Fruit fly (Drosophila melanogaster) whole organism, embryonic: ENCODE results near the gene CG18302.

ENCODE experiments used
- Adf1 ChIP-seq: fragments of 200-800 bp; sonication (Bioruptor generic); IDR thresholded peaks from 2 replicates; pipeline ENCODE4 v1.3.6; 2022; ENCODE audit warnings: missing biosample characterization, missing genetic modification characterization
- Awh ChIP-seq: fragments of 200-800 bp; sonication (Bioruptor generic); IDR thresholded peaks from 2 replicates; pipeline ENCODE4, ENCODE4 v1.3.6; 2022; ENCODE audit warnings: missing biosample characterization, missing genetic modification characterization
- CG1024 ChIP-seq: fragments of 200-800 bp; sonication (Bioruptor generic); IDR thresholded peaks from 2 replicates; pipeline ENCODE4 v1.3.6; 2022; ENCODE audit warnings: missing biosample characterization, missing genetic modification characterization
- CG10321 ChIP-seq: fragments of 200-800 bp; sonication (Bioruptor generic); IDR thresholded peaks from 2 replicates; pipeline ENCODE4 v1.3.6; 2022; ENCODE audit warnings: missing biosample characterization, missing genetic modification characterization
- CG15601 ChIP-seq: fragments of 200-800 bp; sonication (Bioruptor generic); optimal IDR thresholded peaks from 3 replicates; lab custom pipeline; 2019; ENCODE audit warnings: missing biosample characterization, mild to moderate bottlenecking, missing genetic modification characterization, moderate library complexity
- CG1602 ChIP-seq: fragments of 200-800 bp; sonication (Bioruptor generic); optimal IDR thresholded peaks from 3 replicates; lab custom pipeline; 2016; ENCODE audit warnings: missing biosample characterization, missing genetic modification characterization
- CG1603 ChIP-seq: fragments of 200-800 bp; sonication (Bioruptor generic); optimal IDR thresholded peaks from 2 replicates; lab custom pipeline; 2019; ENCODE audit warnings: missing biosample characterization, mild to moderate bottlenecking, missing genetic modification characterization, moderate library complexity
- CG17186 ChIP-seq: fragments of 200-800 bp; sonication (Bioruptor generic); optimal IDR thresholded peaks from 3 replicates; lab custom pipeline; 2017; ENCODE audit warnings: missing biosample characterization, missing genetic modification reagents, missing genetic modification characterization
- CG17829 ChIP-seq: fragments of 200-800 bp; optimal IDR thresholded peaks from 2 replicates; lab custom pipeline; 2019; ENCODE audit warnings: missing biosample characterization, mild to moderate bottlenecking, missing genetic modification characterization, moderate library complexity
- CG17912 ChIP-seq: fragments of 200-800 bp; sonication (Bioruptor generic); optimal IDR thresholded peaks from 2 replicates; lab custom pipeline; 2018; ENCODE audit warnings: missing biosample characterization, mild to moderate bottlenecking, missing genetic modification characterization
- CG2199 ChIP-seq: fragments of 200-800 bp; sonication (Bioruptor generic); IDR thresholded peaks from 3 replicates; pipeline ENCODE4 v1.3.6; 2022; ENCODE audit warnings: missing biosample characterization, missing genetic modification characterization
- CG2678 ChIP-seq: fragments of 200-800 bp; sonication (Bioruptor generic); optimal IDR thresholded peaks from 3 replicates; lab custom pipeline; 2019; ENCODE audit warnings: missing biosample characterization, mild to moderate bottlenecking, missing genetic modification characterization, moderate library complexity
- CG2889 ChIP-seq: fragments of 200-800 bp; sonication (Bioruptor generic); IDR thresholded peaks from 3 replicates; pipeline ENCODE4 v1.3.6; 2022; ENCODE audit warnings: missing biosample characterization, missing genetic modification characterization
- CG3407 ChIP-seq: fragments of 200-800 bp; sonication (Bioruptor generic); optimal IDR thresholded peaks from 2 replicates; lab custom pipeline; 2018; ENCODE audit warnings: missing biosample characterization, mild to moderate bottlenecking, missing genetic modification characterization
- CG6765 ChIP-seq: fragments of 200-800 bp; sonication (Bioruptor generic); optimal IDR thresholded peaks from 3 replicates; lab custom pipeline; 2017; ENCODE audit warnings: missing biosample characterization, mild to moderate bottlenecking, missing genetic modification characterization
- CG7928 ChIP-seq: fragments of 200-800 bp; sonication (Bioruptor generic); optimal IDR thresholded peaks from 2 replicates; lab custom pipeline; 2017; ENCODE audit warnings: missing biosample characterization, mild to moderate bottlenecking, missing genetic modification characterization
- CG8478 ChIP-seq: fragments of >200 bp; optimal IDR thresholded peaks from 2 replicates; lab custom pipeline; 2018
- CG9609 ChIP-seq: fragments of 200-800 bp; sonication (Bioruptor generic); optimal IDR thresholded peaks from 3 replicates; lab custom pipeline; 2016; ENCODE audit warnings: missing biosample characterization, missing genetic modification characterization
- Deaf1 ChIP-seq: fragments of 200-800 bp; optimal IDR thresholded peaks from 3 replicates; lab custom pipeline; 2019; ENCODE audit warnings: missing biosample characterization, mild to moderate bottlenecking, missing genetic modification characterization, moderate library complexity
- Eip74EF ChIP-seq, 2 experiments: fragments of 200-800 bp in 1 of 2; fragments of >200 bp in 1 of 2; sonication (Bioruptor generic) in 1 of 2; optimal IDR thresholded peaks; 2 replicates each; lab custom pipeline; 2017 to 2019; ENCODE audit warnings: missing biosample characterization in 2 of 2, missing genetic modification characterization in 2 of 2, mild to moderate bottlenecking in 1 of 2, moderate library complexity in 1 of 2
- Elba2 ChIP-seq: fragments of 200-800 bp; sonication (Bioruptor generic); optimal IDR thresholded peaks from 3 replicates; lab custom pipeline; 2016; ENCODE audit warnings: missing biosample characterization, missing genetic modification characterization
- Ets65A ChIP-seq: fragments of 200-800 bp; sonication (Bioruptor generic); peaks from one replicate; lab custom pipeline; 2016; ENCODE audit warnings: missing biosample characterization, missing genetic modification characterization
- HmgD ChIP-seq: fragments of 200-800 bp; sonication (Bioruptor generic); optimal IDR thresholded peaks from 3 replicates; lab custom pipeline; 2016; ENCODE audit warnings: missing biosample characterization, missing genetic modification characterization
- NfI ChIP-seq: fragments of 200-800 bp; sonication (Bioruptor generic); optimal IDR thresholded peaks from 3 replicates; lab custom pipeline; 2018; ENCODE audit warnings: missing biosample characterization, mild to moderate bottlenecking, missing genetic modification characterization, moderate library complexity
- Ravus ChIP-seq: fragments of 200-800 bp; sonication (Bioruptor generic); IDR thresholded peaks from 2 replicates; pipeline ENCODE4 v1.3.6; 2022; ENCODE audit warnings: missing biosample characterization, missing genetic modification characterization
- Scr ChIP-seq: fragments of 200-800 bp; sonication (Bioruptor generic); IDR thresholded peaks from 2 replicates; pipeline ENCODE4 v1.3.6; 2022; ENCODE audit warnings: missing biosample characterization, missing genetic modification characterization; ENCODE audit not compliant: partially characterized antibody
- Side ChIP-seq: fragments of 200-800 bp; sonication (Bioruptor generic); optimal IDR thresholded peaks from 2 replicates; lab custom pipeline; 2016; ENCODE audit warnings: missing biosample characterization, missing genetic modification characterization
- Sry-δ ChIP-seq: fragments of 200-800 bp; sonication (Bioruptor generic); optimal IDR thresholded peaks from 2 replicates; lab custom pipeline; 2016; ENCODE audit warnings: missing biosample characterization, missing genetic modification characterization
- amos ChIP-seq: fragments of 200-800 bp; sonication (Bioruptor generic); IDR thresholded peaks from 2 replicates; pipeline ENCODE4 v1.3.6; 2022; ENCODE audit warnings: missing biosample characterization, missing genetic modification characterization; ENCODE audit not compliant: partially characterized antibody
- bigmax ChIP-seq: fragments of 200-800 bp; sonication (Bioruptor generic); optimal IDR thresholded peaks from 2 replicates; lab custom pipeline; 2018; ENCODE audit warnings: missing biosample characterization, mild to moderate bottlenecking, missing genetic modification characterization
- caup ChIP-seq: fragments of 200-800 bp; sonication (Bioruptor generic); optimal IDR thresholded peaks from 3 replicates; lab custom pipeline; 2017; ENCODE audit warnings: missing biosample characterization, mild to moderate bottlenecking, missing genetic modification characterization, moderate library complexity; ENCODE audit not compliant: severe bottlenecking
- danr ChIP-seq: fragments of 200-800 bp; sonication (Bioruptor generic); IDR thresholded peaks from 2 replicates; pipeline ENCODE4 v1.3.6; 2022; ENCODE audit warnings: missing biosample characterization, missing genetic modification characterization
- dpn ChIP-seq, 2 experiments: fragments of 200-800 bp; sonication (Bioruptor generic); optimal IDR thresholded peaks; 3 replicates each; lab custom pipeline; 2016; ENCODE audit warnings: missing biosample characterization in 2 of 2, missing genetic modification characterization in 2 of 2
- ind ChIP-seq: fragments of 200-800 bp; sonication (Bioruptor generic); optimal IDR thresholded peaks from 3 replicates; lab custom pipeline; 2016; ENCODE audit warnings: missing biosample characterization, missing genetic modification characterization
- insv ChIP-seq, 2 experiments: fragments of 200-800 bp; sonication (Bioruptor generic); optimal IDR thresholded peaks; 3 replicates each; lab custom pipeline; 2016 to 2018; ENCODE audit warnings: missing biosample characterization in 2 of 2, missing genetic modification characterization in 2 of 2
- nerfin-1 ChIP-seq: fragments of 200-800 bp; sonication (Bioruptor generic); optimal IDR thresholded peaks from 3 replicates; lab custom pipeline; 2019; ENCODE audit warnings: missing biosample characterization, mild to moderate bottlenecking, missing genetic modification characterization, moderate library complexity
- peb ChIP-seq: fragments of 200-800 bp; sonication (Bioruptor generic); IDR thresholded peaks from 2 replicates; pipeline ENCODE4 v1.3.6; 2022; ENCODE audit warnings: missing biosample characterization, missing genetic modification characterization
- pros ChIP-seq: fragments of 200-800 bp; sonication (Bioruptor generic); optimal IDR thresholded peaks from 3 replicates; lab custom pipeline; 2019; ENCODE audit warnings: missing biosample characterization, mild to moderate bottlenecking, missing genetic modification characterization, moderate library complexity
- pum ChIP-seq: fragments of 200-800 bp; sonication (Bioruptor generic); optimal IDR thresholded peaks from 2 replicates; lab custom pipeline; 2016; ENCODE audit warnings: missing biosample characterization, missing genetic modification characterization
- shn ChIP-seq: fragments of 200-800 bp; sonication (Bioruptor generic); optimal IDR thresholded peaks from 3 replicates; lab custom pipeline; 2016; ENCODE audit warnings: missing biosample characterization, missing genetic modification characterization
- sna ChIP-seq: fragments of 200-800 bp; sonication (Bioruptor generic); IDR thresholded peaks from 2 replicates; pipeline ENCODE4 v1.3.6; 2022; ENCODE audit warnings: missing biosample characterization, missing genetic modification characterization; ENCODE audit not compliant: partially characterized antibody
- tll ChIP-seq, 2 experiments: fragments of 200-800 bp in 1 of 2; fragments of >200 bp in 1 of 2; sonication (Bioruptor generic) in 1 of 2; optimal IDR thresholded peaks; 2 replicates each; lab custom pipeline; 2017 to 2019; ENCODE audit warnings: missing biosample characterization in 2 of 2, missing genetic modification characterization in 2 of 2, mild to moderate bottlenecking in 1 of 2, moderate library complexity in 1 of 2
- toy ChIP-seq: fragments of 200-800 bp; sonication (Bioruptor generic); IDR thresholded peaks from 2 replicates; pipeline ENCODE4 v1.3.6; 2022; ENCODE audit warnings: missing biosample characterization, missing genetic modification characterization
- trh ChIP-seq: fragments of 200-800 bp; sonication (Bioruptor generic); optimal IDR thresholded peaks from 2 replicates; lab custom pipeline; 2016; ENCODE audit warnings: missing biosample characterization, missing genetic modification characterization
- twi ChIP-seq: fragments of 200-800 bp; optimal IDR thresholded peaks from 2 replicates; lab custom pipeline; 2019; ENCODE audit warnings: missing biosample characterization, mild to moderate bottlenecking, missing genetic modification characterization, moderate library complexity
- unc-4 ChIP-seq: fragments of 200-800 bp; sonication (Bioruptor generic); IDR thresholded peaks from 2 replicates; pipeline ENCODE4 v1.3.6; 2022; ENCODE audit warnings: missing biosample characterization, missing genetic modification characterization; ENCODE audit not compliant: partially characterized antibody
- vnd ChIP-seq: fragments of 200-800 bp; sonication (Bioruptor generic); IDR thresholded peaks from 3 replicates; pipeline ENCODE4 v1.3.6; 2022; ENCODE audit warnings: missing biosample characterization, missing genetic modification characterization; ENCODE audit not compliant: partially characterized antibody
- wor ChIP-seq: fragments of 200-800 bp; sonication (Bioruptor generic); IDR thresholded peaks from 2 replicates; pipeline ENCODE4 v1.3.6; 2022; ENCODE audit warnings: missing biosample characterization, missing genetic modification characterization
- z ChIP-seq: fragments of 200-800 bp; sonication (Bioruptor generic); IDR thresholded peaks from 3 replicates; pipeline ENCODE4 v1.3.6; 2022; ENCODE audit warnings: missing biosample characterization, missing genetic modification characterization

CG18302 gene

DNA sequence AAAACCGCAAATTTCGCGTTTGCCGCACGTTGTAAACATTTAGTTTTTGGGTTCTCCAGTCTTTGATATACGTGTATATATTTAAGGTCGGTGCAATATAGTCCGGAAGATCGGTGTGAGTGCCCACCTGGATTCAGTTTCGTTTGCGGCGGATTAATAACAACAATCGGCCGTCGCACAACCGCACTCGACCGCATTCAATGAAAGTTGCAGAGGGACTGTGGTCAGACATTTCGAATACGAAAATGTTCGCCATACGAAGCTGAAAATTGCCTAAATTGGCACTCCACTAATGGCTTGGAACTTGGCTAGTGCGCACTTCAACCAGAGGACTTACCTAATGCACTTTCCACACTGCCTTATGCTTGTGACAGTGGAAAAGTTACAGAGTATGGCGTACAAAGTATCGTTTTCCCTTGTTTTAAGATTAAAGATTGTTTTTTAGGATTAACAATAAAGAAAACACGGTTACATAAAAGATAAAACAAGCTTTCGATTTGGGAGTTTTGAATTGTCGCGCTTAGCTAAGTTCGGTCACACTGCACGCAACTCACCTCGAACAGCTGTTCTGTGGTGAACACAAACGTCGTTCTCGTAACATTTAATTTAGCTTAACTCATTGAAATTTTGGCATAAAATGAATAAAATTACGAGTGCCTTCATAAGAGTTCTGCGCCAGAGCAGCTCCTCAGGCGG lies 27.4 kb upstream of the CG18302 start, which contains the start of the genes Myo31DF and CG6094 (continued):
- TF ChIP-seq twi (tag; lab: Kevin White, UChicago) (peak; percentile 23), CG17912 (GFP tag; lab: Kevin White, UChicago) (no peak), peb (GFP tag; lab: Robert Waterston, UW) (no peak), CG7928 (GFP tag; lab: Kevin White, UChicago) (peak; percentile 35), CG1024 (GFP tag; lab: Robert Waterston, UW) (peak; percentile 41; the same call in 1 of the 2 replicates), pros (GFP tag; lab: Kevin White, UChicago) (no peak), CG2199 (GFP tag; lab: Robert Waterston, UW) (peak; percentile 87; the same call in 2 of the 3 replicates), Elba2 (GFP tag; lab: Kevin White, UChicago) (no peak), CG2678 (tag; lab: Kevin White, UChicago) (peak; percentile 49), toy (GFP tag; lab: Robert Waterston, UW) (no peak), insv (GFP tag; optimal IDR thresholded peaks at IDR 0.05; lab: Kevin White, UChicago) (peak in 1 of 2 experiments; percentile 90), vnd (peak; percentile 24; the same call in 1 of the 3 replicates), nerfin-1 (no peak), caup (peak; percentile 37), NfI (GFP tag; lab: Kevin White, UChicago) (peak; percentile 27), sna (GFP tag; lab: Robert Waterston, UW) (no peak), HmgD (GFP tag; lab: Kevin White, UChicago) (peak; percentile 56), CG1602 (GFP tag; lab: Kevin White, UChicago) (no peak), CG6765 (GFP tag; lab: Kevin White, UChicago) (peak; percentile 47), CG1603 (peak; percentile 81), pum (GFP tag; lab: Kevin White, UChicago) (peak; percentile 21), dpn (GFP tag; optimal IDR thresholded peaks at IDR 0.05; lab: Kevin White, UChicago) (peak; percentile 16 to 39), Side (GFP tag; lab: Kevin White, UChicago) (peak; percentile 51), Sry-δ (GFP tag; lab: Kevin White, UChicago) (peak; percentile 68), Awh (GFP tag; lab: Robert Waterston, UW) (peak; percentile 43; the same call in 1 of the 2 replicates), CG8478 (lab: Kevin White, UChicago) (no peak), wor (GFP tag; lab: Robert Waterston, UW) (no peak), trh (GFP tag; lab: Kevin White, UChicago) (no peak), Adf1 (GFP tag; lab: Robert Waterston, UW) (peak; percentile 15; the same call in 1 of the 2 replicates), Ets65A (peak; percentile 85), ind (no peak), z (no peak), tll (GFP tag; optimal IDR thresholded peaks at IDR 0.05; lab: Kevin White, UChicago) (peak; percentile 40 to 44), unc-4 (GFP tag; lab: Robert Waterston, UW) (peak; percentile 25; the same call in 1 of the 2 replicates), CG3407 (GFP tag; lab: Kevin White, UChicago) (no peak), Eip74EF (GFP tag; optimal IDR thresholded peaks at IDR 0.05; lab: Kevin White, UChicago) (peak; percentile 9 to 77), Deaf1 (tag; lab: Kevin White, UChicago) (peak; percentile 89), CG9609 (GFP tag; lab: Kevin White, UChicago) (peak; percentile 34), amos (GFP tag; lab: Robert Waterston, UW) (peak; percentile 57; the same call in 1 of the 2 replicates), CG15601 (tag; lab: Kevin White, UChicago) (peak; percentile 79), Ravus (GFP tag; lab: Robert Waterston, UW) (no peak), bigmax (no peak), shn (peak; percentile 45), CG10321 (GFP tag; lab: Robert Waterston, UW) (no peak; the same call in 1 of the 2 replicates), CG17829 (tag; lab: Kevin White, UChicago) (peak; percentile 45), danr (GFP tag; lab: Robert Waterston, UW) (no peak), Scr (GFP tag; lab: Robert Waterston, UW) (0 out of 2 replicates have a peak, but pooled peaks have one; percentile 29), CG17186 (GFP tag; lab: Kevin White, UChicago) (peak; percentile 97), CG2889 (GFP tag; lab: Robert Waterston, UW) (no peak)
